Fruit fly (Drosophila melanogaster) whole organism, embryonic: Measurements from ENCODE around the gene Obp19a.

Experiments used
- CG13287 ChIP-seq: fragments of 200-800 bp; sonication (Bioruptor generic); IDR thresholded peaks from 2 replicates; pipeline ENCODE4 v1.3.6; 2022; ENCODE audit warnings: missing biosample characterization, missing genetic modification characterization; ENCODE audit not compliant: partially characterized antibody
- CG1647 ChIP-seq: fragments of 200-800 bp; sonication (Bioruptor generic); optimal IDR thresholded peaks from 3 replicates; lab custom pipeline; 2016; ENCODE audit warnings: missing biosample characterization, missing genetic modification characterization
- CG17829 ChIP-seq: fragments of 200-800 bp; optimal IDR thresholded peaks from 2 replicates; lab custom pipeline; 2019; ENCODE audit warnings: missing biosample characterization, mild to moderate bottlenecking, missing genetic modification characterization, moderate library complexity
- CG2199 ChIP-seq: fragments of 200-800 bp; sonication (Bioruptor generic); IDR thresholded peaks from 3 replicates; pipeline ENCODE4 v1.3.6; 2022; ENCODE audit warnings: missing biosample characterization, missing genetic modification characterization
- CG30020 ChIP-seq: fragments of 200-800 bp; optimal IDR thresholded peaks from 2 replicates; lab custom pipeline; 2019; ENCODE audit warnings: missing biosample characterization, mild to moderate bottlenecking, missing genetic modification characterization, moderate library complexity
- CG3163 ChIP-seq: fragments of 200-800 bp; sonication (Bioruptor generic); optimal IDR thresholded peaks from 3 replicates; lab custom pipeline; 2016; ENCODE audit warnings: missing biosample characterization, missing genetic modification characterization
- CG4404 ChIP-seq: fragments of 200-800 bp; sonication (Bioruptor generic); IDR thresholded peaks from 2 replicates; pipeline ENCODE4 v1.3.6; 2022; ENCODE audit warnings: missing biosample characterization, missing genetic modification characterization
- CG4424 ChIP-seq: fragments of 200-800 bp; sonication (Bioruptor generic); optimal IDR thresholded peaks from 3 replicates; lab custom pipeline; 2016; ENCODE audit warnings: missing biosample characterization, missing genetic modification characterization
- CG6813 ChIP-seq: fragments of 200-800 bp; sonication (Bioruptor generic); optimal IDR thresholded peaks from 2 replicates; lab custom pipeline; 2017; ENCODE audit warnings: missing biosample characterization, missing genetic modification characterization, mild to moderate bottlenecking, moderate library complexity, missing genetic modification reagents
- CG8281 ChIP-seq: fragments of 200-800 bp; sonication (Bioruptor generic); optimal IDR thresholded peaks from 2 replicates; lab custom pipeline; 2018; ENCODE audit warnings: missing biosample characterization, mild to moderate bottlenecking, missing genetic modification characterization, moderate library complexity
- CG9797 ChIP-seq: fragments of 200-800 bp; sonication (Bioruptor generic); optimal IDR thresholded peaks from 3 replicates; lab custom pipeline; 2018; ENCODE audit warnings: missing biosample characterization, mild to moderate bottlenecking, missing genetic modification characterization
- CG9817 ChIP-seq: fragments of 200-800 bp; sonication (Bioruptor generic); optimal IDR thresholded peaks from 2 replicates; lab custom pipeline; 2018; ENCODE audit warnings: missing biosample characterization, mild to moderate bottlenecking, missing genetic modification characterization, moderate library complexity
- CG9932 ChIP-seq: fragments of 200-800 bp; sonication (Bioruptor generic); IDR thresholded peaks from 2 replicates; pipeline ENCODE4 v1.3.6; 2022; ENCODE audit warnings: missing biosample characterization, missing genetic modification characterization
- D19B ChIP-seq: fragments of 200-800 bp; sonication (Bioruptor generic); optimal IDR thresholded peaks from 2 replicates; lab custom pipeline; 2017; ENCODE audit warnings: missing biosample characterization, mild to moderate bottlenecking, missing genetic modification characterization
- Dll ChIP-seq: fragments of 200-800 bp; sonication (Bioruptor generic); IDR thresholded peaks from 4 replicates; pipeline ENCODE4 v1.3.6; 2022; ENCODE audit warnings: missing biosample characterization, missing genetic modification characterization; ENCODE audit not compliant: partially characterized antibody
- Dp ChIP-seq: fragments of 200-800 bp; sonication (Bioruptor generic); optimal IDR thresholded peaks from 2 replicates; lab custom pipeline; 2018; ENCODE audit warnings: missing biosample characterization, mild to moderate bottlenecking, missing genetic modification characterization, moderate library complexity
- Dref ChIP-seq: fragments of 200-800 bp; sonication (Bioruptor generic); IDR thresholded peaks from 2 replicates; pipeline ENCODE4 v1.3.6; 2022; ENCODE audit warnings: missing biosample characterization, missing genetic modification characterization
- E2f1 ChIP-seq: fragments of 200-800 bp; sonication (Bioruptor generic); IDR thresholded peaks from 2 replicates; pipeline ENCODE4 v1.3.6; 2022; ENCODE audit warnings: missing biosample characterization, missing genetic modification characterization
- Hr39 ChIP-seq: fragments of >200 bp; optimal IDR thresholded peaks from 2 replicates; lab custom pipeline; 2017
- Hr51 ChIP-seq, 2 experiments: fragments of 200-800 bp; sonication (Bioruptor generic); optimal IDR thresholded peaks; 2 replicates in 1 of 2; 3 replicates in 1 of 2; lab custom pipeline; 2016 to 2018; ENCODE audit warnings: missing biosample characterization in 2 of 2, missing genetic modification characterization in 2 of 2, mild to moderate bottlenecking in 1 of 2, moderate library complexity in 1 of 2
- Hr78 ChIP-seq, 2 experiments: fragments of 200-800 bp in 1 of 2; fragments of >200 bp in 1 of 2; sonication (Bioruptor generic) in 1 of 2; optimal IDR thresholded peaks; 2 replicates each; lab custom pipeline; 2017 to 2019; ENCODE audit warnings: missing biosample characterization in 2 of 2, missing genetic modification characterization in 2 of 2, mild to moderate bottlenecking in 1 of 2, moderate library complexity in 1 of 2
- MBD-R2 ChIP-seq: fragments of 200-800 bp; sonication (Bioruptor generic); IDR thresholded peaks from 2 replicates; pipeline ENCODE4 v1.3.6; 2022; ENCODE audit warnings: missing biosample characterization, missing genetic modification characterization
- MESR4 ChIP-seq: fragments of 200-800 bp; sonication (Bioruptor generic); optimal IDR thresholded peaks from 2 replicates; lab custom pipeline; 2018; ENCODE audit warnings: missing biosample characterization, mild to moderate bottlenecking, missing genetic modification characterization, moderate library complexity
- Myb ChIP-seq: fragments of 200-800 bp; sonication (Bioruptor generic); optimal IDR thresholded peaks from 2 replicates; lab custom pipeline; 2016; ENCODE audit warnings: missing biosample characterization, missing genetic modification characterization
- Oli ChIP-seq: fragments of 200-800 bp; sonication (Bioruptor generic); optimal IDR thresholded peaks from 2 replicates; lab custom pipeline; 2018; ENCODE audit warnings: missing biosample characterization, mild to moderate bottlenecking, missing genetic modification characterization, moderate library complexity
- Opbp ChIP-seq: fragments of 200-800 bp; sonication (Bioruptor generic); IDR thresholded peaks from 3 replicates; pipeline ENCODE4 v1.3.6; 2022; ENCODE audit warnings: missing biosample characterization, missing genetic modification characterization; ENCODE audit not compliant: partially characterized antibody
- Stat92E ChIP-seq, 3 experiments: fragments of >200 bp in 2 of 3; fragments of 200-800 bp in 1 of 3; sonication (Bioruptor generic) in 1 of 3; optimal IDR thresholded peaks; 2 replicates each; lab custom pipeline; 2017 to 2019; ENCODE audit warnings: missing biosample characterization in 3 of 3, missing genetic modification characterization in 3 of 3, mild to moderate bottlenecking in 1 of 3, moderate library complexity in 1 of 3
- amos ChIP-seq: fragments of 200-800 bp; sonication (Bioruptor generic); IDR thresholded peaks from 2 replicates; pipeline ENCODE4 v1.3.6; 2022; ENCODE audit warnings: missing biosample characterization, missing genetic modification characterization; ENCODE audit not compliant: partially characterized antibody
- ato ChIP-seq: fragments of 200-800 bp; sonication (Bioruptor generic); IDR thresholded peaks from 2 replicates; pipeline ENCODE4 v1.3.6; 2022; ENCODE audit warnings: missing biosample characterization, missing genetic modification characterization; ENCODE audit not compliant: partially characterized antibody
- chinmo ChIP-seq: fragments of 200-800 bp; sonication (Bioruptor generic); IDR thresholded peaks from 4 replicates; pipeline ENCODE4 v1.3.6; 2022; ENCODE audit warnings: missing biosample characterization, missing genetic modification characterization; ENCODE audit not compliant: partially characterized antibody
- dmrt11E ChIP-seq: fragments of 200-800 bp; sonication (Bioruptor generic); optimal IDR thresholded peaks from 3 replicates; lab custom pipeline; 2018; ENCODE audit warnings: missing biosample characterization, mild to moderate bottlenecking, missing genetic modification characterization, moderate library complexity
- esg ChIP-seq: fragments of 200-800 bp; sonication (Bioruptor generic); conservative IDR thresholded peaks from 2 replicates; pipeline ENCODE4 v1.3.6; 2022; ENCODE audit warnings: missing biosample characterization, missing genetic modification characterization
- gfzf ChIP-seq: fragments of 200-800 bp; sonication (Bioruptor generic); optimal IDR thresholded peaks from 2 replicates; lab custom pipeline; 2016; ENCODE audit warnings: missing biosample characterization, mild to moderate bottlenecking, missing genetic modification characterization, moderate library complexity
- pzg ChIP-seq: fragments of 200-800 bp; sonication (Bioruptor generic); optimal IDR thresholded peaks from 3 replicates; lab custom pipeline; 2018; ENCODE audit warnings: missing biosample characterization, mild to moderate bottlenecking, missing genetic modification characterization, moderate library complexity
- sens ChIP-seq: fragments of 200-800 bp; sonication (Bioruptor generic); peaks from one replicate; lab custom pipeline; 2016; ENCODE audit warnings: missing biosample characterization, missing genetic modification characterization
- sna ChIP-seq: fragments of 200-800 bp; sonication (Bioruptor generic); IDR thresholded peaks from 2 replicates; pipeline ENCODE4 v1.3.6; 2022; ENCODE audit warnings: missing biosample characterization, missing genetic modification characterization; ENCODE audit not compliant: partially characterized antibody
- stwl ChIP-seq: fragments of 200-800 bp; sonication (Bioruptor generic); optimal IDR thresholded peaks from 3 replicates; lab custom pipeline; 2018; ENCODE audit warnings: missing biosample characterization, mild to moderate bottlenecking, missing genetic modification characterization, moderate library complexity
- tna ChIP-seq: fragments of 200-800 bp; sonication (Bioruptor generic); IDR thresholded peaks from 2 replicates; pipeline ENCODE4 v1.3.6; 2022; ENCODE audit warnings: missing biosample characterization, missing genetic modification characterization; ENCODE audit not compliant: partially characterized antibody
- unc-4 ChIP-seq: fragments of 200-800 bp; sonication (Bioruptor generic); IDR thresholded peaks from 2 replicates; pipeline ENCODE4 v1.3.6; 2022; ENCODE audit warnings: missing biosample characterization, missing genetic modification characterization; ENCODE audit not compliant: partially characterized antibody

The Obp19a gene

dm6 chrX:20391230-20391629 is 24.3 kb upstream of the Obp19a start (continued):
- TF ChIP-seq Hr51 (GFP tag; optimal IDR thresholded peaks at IDR 0.05; lab: Kevin White, UChicago) (no peak), Dll (GFP tag; lab: Robert Waterston, UW) (0 out of 4 replicates have a peak, but pooled peaks have one; percentile 20), Dp (GFP tag; lab: Kevin White, UChicago) (peak; percentile 38), stwl (peak; percentile 72), Hr39 (no peak), CG4404 (GFP tag; lab: Robert Waterston, UW) (no peak), unc-4 (GFP tag; lab: Robert Waterston, UW) (0 out of 2 replicates have a peak, but pooled peaks have one; percentile 16), MESR4 (GFP tag; lab: Kevin White, UChicago) (peak; percentile 66), sna (no peak), Stat92E (GFP tag; optimal IDR thresholded peaks at IDR 0.05; lab: Kevin White, UChicago) (no peak), tna (no peak), chinmo (GFP tag; lab: Robert Waterston, UW) (no peak), D19B (GFP tag; lab: Kevin White, UChicago) (no peak), CG8281 (tag; lab: Kevin White, UChicago) (no peak), sens (GFP tag; lab: Kevin White, UChicago) (peak; percentile 9), E2f1 (GFP tag; lab: Robert Waterston, UW) (no peak), gfzf (GFP tag; lab: Kevin White, UChicago) (peak; percentile 82), CG9797 (GFP tag; lab: Kevin White, UChicago) (peak; percentile 80)

- TF ChIP-seq MESR4 (GFP tag; lab: Kevin White, UChicago) (peak; percentile 74), amos (peak; percentile 42; the same call in 1 of the 2 replicates), CG3163 (GFP tag; lab: Kevin White, UChicago) (no peak), CG17829 (no peak), Oli (tag; lab: Kevin White, UChicago) (no peak), CG1647 (GFP tag; lab: Kevin White, UChicago) (no peak), Dref (GFP tag; lab: Robert Waterston, UW) (peak; percentile 45), pzg (GFP tag; lab: Kevin White, UChicago) (peak; percentile 40), CG2199 (no peak), gfzf (GFP tag; lab: Kevin White, UChicago) (peak; percentile 59), CG9797 (GFP tag; lab: Kevin White, UChicago) (peak; percentile 56), Myb (GFP tag; lab: Kevin White, UChicago) (peak; percentile 66), MBD-R2 (GFP tag; lab: Robert Waterston, UW) (peak; percentile 37), esg (GFP tag; lab: Robert Waterston, UW) (no peak), CG6813 (GFP tag; lab: Kevin White, UChicago) (no peak), CG9932 (GFP tag; lab: Robert Waterston, UW) (no peak), dmrt11E (tag; lab: Kevin White, UChicago) (no peak), CG13287 (0 out of 2 replicates have a peak, but pooled peaks have one; percentile 6), CG9817 (no peak), CG30020 (tag; lab: Kevin White, UChicago) (no peak), CG4424 (GFP tag; lab: Kevin White, UChicago) (no peak), Hr78 (GFP tag; optimal IDR thresholded peaks at IDR 0.05; lab: Kevin White, UChicago) (no peak), Opbp (0 out of 3 replicates have a peak, but pooled peaks have one; percentile 10), ato (GFP tag; lab: Robert Waterston, UW) (no peak)
Measured at dm6 chrX:20393580-20393979, 22.0 kb upstream of the Obp19a start, which contains the start of gene Syx16. TSS of gene Syx16 (minus strand) at chrX:20393751.
